Fruit fly (Drosophila melanogaster): Measurements from ENCODE around the gene FoxP.
A peak's percentile ranks its signal among the peaks of the same experiment; 100 is the strongest.

The FoxP gene

dm6 chr3R:9762955-9763931 is 32.6 kb upstream of the FoxP start, which contains the start of the genes Snap24 and CG8478 (continued):
- TF ChIP-seq vvl (GFP tag; IDR thresholded peaks at IDR 0.05) (no peak; the same call in 1 of the 2 replicates), YL-1 (GFP tag; optimal IDR thresholded peaks at IDR 0.05) (peak; percentile 8), E2f2 (GFP tag; IDR thresholded peaks at IDR 0.05) (peak; percentile 85), CG31224 (GFP tag; IDR thresholded peaks at IDR 0.05) (no peak), Aef1 (GFP tag; IDR thresholded peaks at IDR 0.05) (no peak), nerfin-2 (GFP tag; IDR thresholded peaks at IDR 0.05; ENCODE audit: partially characterized antibody) (peak; percentile 73), kni (GFP tag; optimal IDR thresholded peaks at IDR 0.05) (no peak), CG17361 (GFP tag; IDR thresholded peaks at IDR 0.05) (peak; percentile 43; the same call in 1 of the 3 replicates), CG17912 (GFP tag; optimal IDR thresholded peaks at IDR 0.05) (no peak), CG17802 (tag; optimal IDR thresholded peaks at IDR 0.05) (peak; percentile 92), row (GFP tag; IDR thresholded peaks at IDR 0.05) (peak; percentile 70), hth (optimal IDR thresholded peaks at IDR 0.05) (no peak), CG30403 (GFP tag; optimal IDR thresholded peaks at IDR 0.05) (peak; percentile 30), Dref (GFP tag; IDR thresholded peaks at IDR 0.05) (peak; percentile 87), ac (GFP tag; optimal IDR thresholded peaks at IDR 0.05) (no peak), CG8924 (tag; optimal IDR thresholded peaks at IDR 0.05) (peak; percentile 14), Poxn (GFP tag; IDR thresholded peaks at IDR 0.05) (no peak), CG15514 (GFP tag; optimal IDR thresholded peaks at IDR 0.05) (peak; percentile 23), ewg (GFP tag; optimal IDR thresholded peaks at IDR 0.05) (peak; percentile 47), Hmx (GFP tag; optimal IDR thresholded peaks at IDR 0.05) (no peak), Med (GFP tag) (peak; percentile 70), pzg (GFP tag; optimal IDR thresholded peaks at IDR 0.05) (peak; percentile 61), Hr3 (GFP tag; optimal IDR thresholded peaks at IDR 0.05) (no peak), dm (GFP tag; optimal IDR thresholded peaks at IDR 0.05) (no peak), hbn (GFP tag; IDR thresholded peaks at IDR 0.05; ENCODE audit: partially characterized antibody) (peak; percentile 65), CG2712 (tag; optimal IDR thresholded peaks at IDR 0.05) (peak; percentile 6), CG14860 (GFP tag; IDR thresholded peaks at IDR 0.05; ENCODE audit: partially characterized antibody) (peak; percentile 64; the same call in 2 of the 3 replicates), vnd (GFP tag; IDR thresholded peaks at IDR 0.05; ENCODE audit: partially characterized antibody) (peak; percentile 73; the same call in 2 of the 3 replicates), Ssrp (tag; optimal IDR thresholded peaks at IDR 0.05) (no peak), pros (GFP tag; optimal IDR thresholded peaks at IDR 0.05) (no peak), Sry-δ (GFP tag; optimal IDR thresholded peaks at IDR 0.05) (peak; percentile 88), Atf3 (GFP tag; optimal IDR thresholded peaks at IDR 0.05) (no peak), chinmo (GFP tag; IDR thresholded peaks at IDR 0.05; ENCODE audit: partially characterized antibody) (peak; percentile 74; the same call in 2 of the 4 replicates), CG34224 (GFP tag; IDR thresholded peaks at IDR 0.05; ENCODE audit: partially characterized antibody) (peak; percentile 79), zen2 (GFP tag; IDR thresholded peaks at IDR 0.05; ENCODE audit: partially characterized antibody) (peak; percentile 66; the same call in 2 of the 3 replicates), pita (GFP tag; optimal IDR thresholded peaks at IDR 0.05) (peak; percentile 46), CG1832 (GFP tag; optimal IDR thresholded peaks at IDR 0.05) (no peak), Hand (GFP tag; optimal IDR thresholded peaks at IDR 0.05) (no peak), CG16813 (GFP tag; IDR thresholded peaks at IDR 0.05; ENCODE audit: partially characterized antibody) (peak; percentile 81), BEAF-32 (GFP tag; optimal IDR thresholded peaks at IDR 0.05) (peak; percentile 86), sr (GFP tag; IDR thresholded peaks at IDR 0.05) (no peak), rib (GFP tag; IDR thresholded peaks at IDR 0.05) (peak; percentile 84), CG13123 (GFP tag; optimal IDR thresholded peaks at IDR 0.05) (no peak), lbe (GFP tag; optimal IDR thresholded peaks at IDR 0.05) (no peak), Stat92E (GFP tag; optimal IDR thresholded peaks at IDR 0.05) (no peak), btn (GFP tag; optimal IDR thresholded peaks at IDR 0.05) (no peak), Opbp (GFP tag; IDR thresholded peaks at IDR 0.05; ENCODE audit: partially characterized antibody) (peak; percentile 71; the same call in 2 of the 3 replicates)
